Worm (Caenorhabditis elegans) whole organism, L4 larva: ENCODE results near the gene F13B6.2.

Experiments used
- ZK337.2 ChIP-seq: fragments of 200-800 bp; sonication (Bioruptor generic); IDR thresholded peaks from 2 replicates; pipeline ENCODE4 v1.3.6; 2022; ENCODE audit warnings: missing genetic modification reagents, missing genetic modification characterization, missing compliant biosample characterization
- aly-2 ChIP-seq: sonication (generic microtip); optimal IDR thresholded peaks from 2 replicates; lab custom pipeline; 2018; ENCODE audit warnings: missing biosample characterization, missing genetic modification characterization
- arid-1 ChIP-seq: fragments of 200-800 bp; sonication (Bioruptor generic); conservative IDR thresholded peaks from 2 replicates; pipeline ENCODE4 v1.3.6; 2022; ENCODE audit warnings: missing genetic modification reagents, missing genetic modification characterization, missing compliant biosample characterization
- dmd-9 ChIP-seq: fragments of 200-800 bp; sonication (Bioruptor generic); IDR thresholded peaks from 2 replicates; pipeline ENCODE4 v1.3.6; 2022; ENCODE audit warnings: missing genetic modification reagents, missing genetic modification characterization, missing compliant biosample characterization
- egl-27 ChIP-seq: sonication (generic microtip); optimal IDR thresholded peaks from 3 replicates; lab custom pipeline; 2017; ENCODE audit warnings: missing biosample characterization, missing genetic modification reagents, missing genetic modification characterization
- lin-13 ChIP-seq: fragments of 150-350 bp; optimal IDR thresholded peaks from 2 replicates; lab custom pipeline; 2014; ENCODE audit warnings: missing biosample characterization, missing genetic modification reagents, missing genetic modification characterization
- lin-15B ChIP-seq: fragments of 150-350 bp; sonication (generic microtip); optimal IDR thresholded peaks from 3 replicates; lab custom pipeline; 2014; ENCODE audit warnings: missing biosample characterization, missing genetic modification characterization
- lir-3 ChIP-seq: sonication (generic microtip); optimal IDR thresholded peaks from 2 replicates; lab custom pipeline; 2016; ENCODE audit warnings: mild to moderate bottlenecking, missing genetic modification characterization, missing compliant biosample characterization
- mep-1 ChIP-seq: fragments of 150-350 bp; sonication (generic microtip); optimal IDR thresholded peaks from 3 replicates; lab custom pipeline; 2014; ENCODE audit warnings: missing biosample characterization, missing genetic modification characterization
- nhr-10 ChIP-seq: fragments of 150-350 bp; optimal IDR thresholded peaks from 2 replicates; lab custom pipeline; 2014; ENCODE audit warnings: missing biosample characterization, missing genetic modification characterization
- php-3 ChIP-seq: fragments of 200-800 bp; sonication (Bioruptor generic); IDR thresholded peaks from 2 replicates; pipeline ENCODE4 v1.3.6; 2022; ENCODE audit warnings: missing genetic modification reagents, missing genetic modification characterization, missing compliant biosample characterization
- snpc-4 ChIP-seq: fragments of 150-350 bp; optimal IDR thresholded peaks from 2 replicates; lab custom pipeline; 2014; ENCODE audit warnings: missing biosample characterization, missing genetic modification characterization

DNA sequence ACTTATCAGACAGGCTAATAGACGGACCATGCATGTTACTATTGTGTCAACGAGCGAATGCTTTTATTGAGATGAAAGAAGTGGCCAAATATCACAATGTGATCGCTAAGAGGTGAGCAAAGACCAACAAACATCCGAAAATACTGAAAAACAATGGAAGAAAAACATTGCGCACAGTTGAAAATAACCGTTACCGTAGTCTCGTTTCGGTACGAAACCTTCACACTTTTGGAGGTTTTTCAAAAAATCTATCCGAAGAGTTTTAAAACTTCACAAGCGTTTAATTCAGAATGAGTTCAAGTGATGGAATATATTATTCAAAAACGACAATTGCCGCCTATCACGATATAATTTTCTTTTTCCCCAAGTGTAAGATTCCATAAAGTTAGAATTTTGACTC lies 48.7 kb upstream of the F13B6.2 start:
- TF ChIP-seq php-3 (GFP tag; lab: Robert Waterston, UW) (no peak), dmd-9 (GFP tag; lab: Robert Waterston, UW) (no peak), ZK337.2 (GFP tag; lab: Robert Waterston, UW) (no peak), lin-15B (tag; lab: Kevin White, UChicago) (no peak), aly-2 (tag; lab: Kevin White, UChicago) (no peak), snpc-4 (no peak), egl-27 (tag; lab: Kevin White, UChicago) (no peak), nhr-10 (tag; lab: Kevin White, UChicago) (no peak), lin-13 (GFP tag; lab: Kevin White, UChicago) (no peak), lir-3 (tag; lab: Kevin White, UChicago) (no peak), arid-1 (GFP tag; lab: Robert Waterston, UW) (no peak), mep-1 (no peak)
